Fruit fly (Drosophila melanogaster) whole organism, prepupa: ENCODE results near the gene Grip71.

Source experiments
- Blimp-1 ChIP-seq: fragments of 200-800 bp; sonication (Bioruptor generic); optimal IDR thresholded peaks from 3 replicates; lab custom pipeline; 2017; ENCODE audit warnings: missing biosample characterization, missing genetic modification characterization, mild to moderate bottlenecking, moderate library complexity, missing genetic modification reagents
- CG10631 ChIP-seq: fragments of 200-800 bp; sonication (Bioruptor generic); optimal IDR thresholded peaks from 2 replicates; lab custom pipeline; 2016; ENCODE audit warnings: missing biosample characterization, missing genetic modification characterization
- CG11762 ChIP-seq: fragments of 200-800 bp; sonication (Bioruptor generic); optimal IDR thresholded peaks from 3 replicates; lab custom pipeline; 2016; ENCODE audit warnings: missing biosample characterization, missing genetic modification characterization; ENCODE audit not compliant: insufficient read depth
- CG16779 ChIP-seq: fragments of 200-800 bp; sonication (Bioruptor generic); optimal IDR thresholded peaks from 3 replicates; lab custom pipeline; 2017; ENCODE audit warnings: missing biosample characterization, mild to moderate bottlenecking, missing genetic modification characterization
- CG31627 ChIP-seq: fragments of 200-800 bp; sonication (Bioruptor generic); optimal IDR thresholded peaks from 3 replicates; lab custom pipeline; 2016; ENCODE audit warnings: missing biosample characterization, missing genetic modification characterization
- CG32006 ChIP-seq: fragments of 200-800 bp; sonication (Bioruptor generic); optimal IDR thresholded peaks from 3 replicates; lab custom pipeline; 2017; ENCODE audit warnings: missing biosample characterization, mild to moderate bottlenecking, missing genetic modification characterization
- CG34406 ChIP-seq: fragments of 200-800 bp; sonication (Bioruptor generic); optimal IDR thresholded peaks from 3 replicates; lab custom pipeline; 2016; ENCODE audit warnings: missing biosample characterization, missing genetic modification characterization
- CG3919 ChIP-seq: fragments of 200-800 bp; sonication (Bioruptor generic); optimal IDR thresholded peaks from 3 replicates; lab custom pipeline; 2016; ENCODE audit warnings: missing biosample characterization, missing genetic modification characterization
- CG4318 ChIP-seq: fragments of 200-800 bp; sonication (Bioruptor generic); optimal IDR thresholded peaks from 3 replicates; lab custom pipeline; 2017; ENCODE audit warnings: missing biosample characterization, mild to moderate bottlenecking, missing genetic modification characterization
- CG6163 ChIP-seq: fragments of 200-800 bp; sonication (Bioruptor generic); IDR thresholded peaks from 3 replicates; pipeline ENCODE4 v1.3.6; 2022; ENCODE audit warnings: missing biosample characterization, missing genetic modification characterization
- CG6276 ChIP-seq: fragments of 200-800 bp; sonication (Bioruptor generic); optimal IDR thresholded peaks from 2 replicates; lab custom pipeline; 2017; ENCODE audit warnings: missing biosample characterization, mild to moderate bottlenecking, missing genetic modification characterization
- CG6792 ChIP-seq: fragments of 200-800 bp; sonication (Bioruptor generic); optimal IDR thresholded peaks from 3 replicates; lab custom pipeline; 2016; ENCODE audit warnings: missing biosample characterization, missing genetic modification characterization
- CG6808 ChIP-seq: fragments of 200-800 bp; sonication (Bioruptor generic); optimal IDR thresholded peaks from 3 replicates; lab custom pipeline; 2017; ENCODE audit warnings: missing biosample characterization, missing genetic modification characterization, mild to moderate bottlenecking, moderate library complexity, missing genetic modification reagents
- CG8119 ChIP-seq: fragments of 200-800 bp; sonication (Bioruptor generic); IDR thresholded peaks from 3 replicates; pipeline ENCODE4 v1.3.6; 2022; ENCODE audit warnings: missing biosample characterization, missing genetic modification characterization
- CG8319 ChIP-seq: fragments of 200-800 bp; sonication (Bioruptor generic); optimal IDR thresholded peaks from 3 replicates; lab custom pipeline; 2016; ENCODE audit warnings: missing biosample characterization, missing genetic modification characterization
- CG8632 ChIP-seq: fragments of 200-800 bp; sonication (Bioruptor generic); optimal IDR thresholded peaks from 3 replicates; lab custom pipeline; 2016; ENCODE audit warnings: missing biosample characterization, missing genetic modification characterization
- CG9139 ChIP-seq: fragments of 200-800 bp; sonication (Bioruptor generic); optimal IDR thresholded peaks from 3 replicates; lab custom pipeline; 2017; ENCODE audit warnings: missing biosample characterization, mild to moderate bottlenecking, missing genetic modification characterization
- Eip75B ChIP-seq: fragments of 200-800 bp; sonication (Bioruptor generic); optimal IDR thresholded peaks from 3 replicates; lab custom pipeline; 2016; ENCODE audit warnings: missing biosample characterization, missing genetic modification characterization
- Eip78C ChIP-seq: fragments of 200-800 bp; sonication (Bioruptor generic); peaks from one replicate; lab custom pipeline; 2016; ENCODE audit warnings: missing biosample characterization, missing genetic modification characterization
- Eip93F ChIP-seq: fragments of 200-800 bp; sonication (Bioruptor generic); optimal IDR thresholded peaks from 2 replicates; lab custom pipeline; 2016; ENCODE audit warnings: missing biosample characterization, mild to moderate bottlenecking, missing genetic modification characterization
- Ets21C ChIP-seq: fragments of 200-800 bp; sonication (Bioruptor generic); optimal IDR thresholded peaks from 3 replicates; lab custom pipeline; 2016; ENCODE audit warnings: missing biosample characterization, missing genetic modification characterization
- Ets96B ChIP-seq: fragments of 200-800 bp; optimal IDR thresholded peaks from 2 replicates; lab custom pipeline; 2019; ENCODE audit warnings: missing biosample characterization, mild to moderate bottlenecking, missing genetic modification characterization, moderate library complexity
- Gug ChIP-seq: fragments of 200-800 bp; sonication (Bioruptor generic); IDR thresholded peaks from 2 replicates; pipeline ENCODE4 v1.3.6; 2022; ENCODE audit warnings: missing biosample characterization, missing genetic modification characterization
- Hr38 ChIP-seq: sonication (Bioruptor generic); optimal IDR thresholded peaks from 2 replicates; lab custom pipeline; 2016; ENCODE audit warnings: missing biosample characterization, missing genetic modification characterization
- Hr39 ChIP-seq: fragments of 200-800 bp; sonication (Bioruptor generic); optimal IDR thresholded peaks from 2 replicates; lab custom pipeline; 2016; ENCODE audit warnings: missing biosample characterization, missing genetic modification characterization
- Met ChIP-seq: fragments of 200-800 bp; sonication (Bioruptor generic); optimal IDR thresholded peaks from 3 replicates; lab custom pipeline; 2016; ENCODE audit warnings: missing biosample characterization, missing genetic modification characterization
- Smox ChIP-seq: fragments of 200-800 bp; sonication (Bioruptor generic); optimal IDR thresholded peaks from 3 replicates; lab custom pipeline; 2016; ENCODE audit warnings: missing biosample characterization, missing genetic modification characterization
- Sox14 ChIP-seq: fragments of 200-800 bp; sonication (Bioruptor generic); optimal IDR thresholded peaks from 3 replicates; lab custom pipeline; 2016; ENCODE audit warnings: missing biosample characterization, missing genetic modification characterization
- Sox15 ChIP-seq: fragments of 200-800 bp; sonication (Bioruptor generic); optimal IDR thresholded peaks from 3 replicates; lab custom pipeline; 2016; ENCODE audit warnings: missing biosample characterization, missing genetic modification characterization
- achi ChIP-seq: fragments of 200-800 bp; sonication (Bioruptor generic); optimal IDR thresholded peaks from 3 replicates; lab custom pipeline; 2016; ENCODE audit warnings: missing biosample characterization, missing genetic modification characterization
- acj6 ChIP-seq: fragments of 200-800 bp; sonication (Bioruptor generic); optimal IDR thresholded peaks from 3 replicates; lab custom pipeline; 2016; ENCODE audit warnings: missing biosample characterization, missing genetic modification characterization
- dac ChIP-seq: fragments of 200-800 bp; sonication (Bioruptor generic); optimal IDR thresholded peaks from 2 replicates; lab custom pipeline; 2017; ENCODE audit warnings: missing biosample characterization, mild to moderate bottlenecking, missing genetic modification characterization
- dsx ChIP-seq: fragments of 200-800 bp; optimal IDR thresholded peaks from 3 replicates; lab custom pipeline; 2019; ENCODE audit warnings: missing biosample characterization, mild to moderate bottlenecking, missing genetic modification characterization, moderate library complexity; ENCODE audit not compliant: poor library complexity, severe bottlenecking
- eg ChIP-seq: fragments of 200-800 bp; sonication (Bioruptor generic); IDR thresholded peaks from 3 replicates; pipeline ENCODE4 v1.3.6; 2022; ENCODE audit warnings: missing biosample characterization, missing genetic modification characterization
- esn ChIP-seq: fragments of 200-800 bp; sonication (Bioruptor generic); optimal IDR thresholded peaks from 2 replicates; lab custom pipeline; 2016; ENCODE audit warnings: missing biosample characterization, mild to moderate bottlenecking, missing genetic modification characterization, moderate library complexity
- fd59A ChIP-seq: fragments of 200-800 bp; sonication (Bioruptor generic); optimal IDR thresholded peaks from 2 replicates; lab custom pipeline; 2017; ENCODE audit warnings: missing biosample characterization, mild to moderate bottlenecking, missing genetic modification characterization, missing genetic modification reagents
- fd85E ChIP-seq: fragments of 200-800 bp; sonication (Bioruptor generic); optimal IDR thresholded peaks from 3 replicates; lab custom pipeline; 2016; ENCODE audit warnings: missing biosample characterization, missing genetic modification characterization
- fkh ChIP-seq: fragments of 200-800 bp; sonication (Bioruptor generic); optimal IDR thresholded peaks from 3 replicates; lab custom pipeline; 2017; ENCODE audit warnings: missing biosample characterization, mild to moderate bottlenecking, missing genetic modification characterization, moderate library complexity
- lz ChIP-seq: fragments of 200-800 bp; sonication (Bioruptor generic); optimal IDR thresholded peaks from 3 replicates; lab custom pipeline; 2016; ENCODE audit warnings: missing biosample characterization, missing genetic modification characterization
- net ChIP-seq: fragments of 200-800 bp; sonication (Bioruptor generic); optimal IDR thresholded peaks from 3 replicates; lab custom pipeline; 2016; ENCODE audit warnings: missing biosample characterization, missing genetic modification characterization
- pdm3 ChIP-seq: fragments of 200-800 bp; sonication (Bioruptor generic); optimal IDR thresholded peaks from 3 replicates; lab custom pipeline; 2016; ENCODE audit warnings: missing biosample characterization, missing genetic modification characterization
- salr ChIP-seq, 2 experiments: fragments of 200-800 bp; sonication (Bioruptor generic); optimal IDR thresholded peaks; 3 replicates each; lab custom pipeline; 2016 to 2018; ENCODE audit warnings: missing biosample characterization in 2 of 2, missing genetic modification characterization in 2 of 2, mild to moderate bottlenecking in 1 of 2
- ss ChIP-seq, 2 experiments: fragments of 200-800 bp; sonication (Bioruptor generic); optimal IDR thresholded peaks; 2 replicates in 1 of 2; 3 replicates in 1 of 2; lab custom pipeline; 2017 to 2018; ENCODE audit warnings: mild to moderate bottlenecking in 2 of 2, missing biosample characterization in 2 of 2, missing genetic modification characterization in 2 of 2, moderate library complexity in 1 of 2
- svp ChIP-seq: fragments of 200-800 bp; sonication (Bioruptor generic); peaks from one replicate; lab custom pipeline; 2016; ENCODE audit warnings: missing biosample characterization, missing genetic modification characterization
- topi ChIP-seq: fragments of 200-800 bp; sonication (Bioruptor generic); optimal IDR thresholded peaks from 3 replicates; lab custom pipeline; 2016; ENCODE audit warnings: missing biosample characterization, missing genetic modification characterization

Gene Grip71

dm6 chr2L:18664707-18665550, 43.7 kb upstream of the Grip71 start (continued):
- TF ChIP-seq pdm3 (GFP tag; lab: Kevin White, UChicago), result peak; percentile 76
- TF ChIP-seq CG6163 (GFP tag; lab: Robert Waterston, UW), result peak; percentile 47
- peak; percentile 72 for TF ChIP-seq Ets21C (GFP tag; lab: Kevin White, UChicago)
- TF ChIP-seq Eip75B, result peak; percentile 86
- no peak for TF ChIP-seq fd85E
- peak; percentile 50 for TF ChIP-seq CG16779
- TF ChIP-seq Smox (GFP tag; lab: Kevin White, UChicago), result peak; percentile 85
- peak; percentile 80 for TF ChIP-seq CG31627 (GFP tag; lab: Kevin White, UChicago)
- peak; percentile 35; the same call in 1 of the 2 replicates for TF ChIP-seq Gug (GFP tag; lab: Robert Waterston, UW)
- TF ChIP-seq ss (GFP tag; optimal IDR thresholded peaks at IDR 0.05; lab: Kevin White, UChicago), result peak; percentile 85 to 88
- peak; percentile 81 for TF ChIP-seq dsx
- TF ChIP-seq Ets96B, result peak; percentile 87
- TF ChIP-seq CG9139, result peak; percentile 79
- TF ChIP-seq CG11762 (GFP tag; lab: Kevin White, UChicago), result peak; percentile 63
- TF ChIP-seq CG8319 (GFP tag; lab: Kevin White, UChicago), result peak; percentile 23
- TF ChIP-seq CG10631 (GFP tag; lab: Kevin White, UChicago), result peak; percentile 82
- peak; percentile 70 for TF ChIP-seq CG8119 (GFP tag; lab: Robert Waterston, UW)

- no peak for TF ChIP-seq CG11762 (GFP tag; lab: Kevin White, UChicago)
- TF ChIP-seq topi (GFP tag; lab: Kevin White, UChicago), result no peak
- no peak for TF ChIP-seq CG32006 (GFP tag; lab: Kevin White, UChicago)
- no peak for TF ChIP-seq dsx
- no peak for TF ChIP-seq Eip93F (GFP tag; lab: Kevin White, UChicago)
- TF ChIP-seq acj6 (GFP tag; lab: Kevin White, UChicago), result no peak
- peak; percentile 54 for TF ChIP-seq CG31627 (GFP tag; lab: Kevin White, UChicago)
- TF ChIP-seq CG6808 (GFP tag; lab: Kevin White, UChicago), result no peak
- peak in 1 of 2 experiments; percentile 45 for TF ChIP-seq salr (GFP tag; optimal IDR thresholded peaks at IDR 0.05; lab: Kevin White, UChicago)
- TF ChIP-seq CG34406 (GFP tag; lab: Kevin White, UChicago), result no peak
- no peak for TF ChIP-seq Gug (GFP tag; lab: Robert Waterston, UW)
- TF ChIP-seq CG8319 (GFP tag; lab: Kevin White, UChicago), result no peak
- no peak for TF ChIP-seq fd59A (GFP tag; lab: Kevin White, UChicago)
- no peak for TF ChIP-seq achi (GFP tag; lab: Kevin White, UChicago)
- TF ChIP-seq Ets96B, result no peak
- TF ChIP-seq CG10631 (GFP tag; lab: Kevin White, UChicago), result peak; percentile 28
- TF ChIP-seq Blimp-1 (GFP tag; lab: Kevin White, UChicago), result no peak
- TF ChIP-seq Ets21C (GFP tag; lab: Kevin White, UChicago), result peak; percentile 16
- TF ChIP-seq Hr38 (GFP tag; lab: Kevin White, UChicago), result no peak
- TF ChIP-seq net (GFP tag; lab: Kevin White, UChicago), result no peak
- no peak for TF ChIP-seq eg
- TF ChIP-seq CG8119 (GFP tag; lab: Robert Waterston, UW), result no peak
- no peak for TF ChIP-seq Sox14 (GFP tag; lab: Kevin White, UChicago)
- TF ChIP-seq lz (GFP tag; lab: Kevin White, UChicago), result peak; percentile 44
- TF ChIP-seq CG6276 (GFP tag; lab: Kevin White, UChicago), result no peak
- no peak for TF ChIP-seq Met
- no peak for TF ChIP-seq ss (GFP tag; optimal IDR thresholded peaks at IDR 0.05; lab: Kevin White, UChicago)
- TF ChIP-seq Hr39 (GFP tag; lab: Kevin White, UChicago), result peak; percentile 35
- TF ChIP-seq CG3919 (GFP tag; lab: Kevin White, UChicago), result peak; percentile 67
- peak; percentile 41 for TF ChIP-seq svp (GFP tag; lab: Kevin White, UChicago)
- no peak for TF ChIP-seq CG6163 (GFP tag; lab: Robert Waterston, UW)
- TF ChIP-seq CG6792 (GFP tag; lab: Kevin White, UChicago), result no peak
- no peak for TF ChIP-seq dac (GFP tag; lab: Kevin White, UChicago)
- TF ChIP-seq fd85E, result no peak
- TF ChIP-seq CG4318 (GFP tag; lab: Kevin White, UChicago), result no peak
- TF ChIP-seq Eip75B, result no peak
- no peak for TF ChIP-seq CG8632 (GFP tag; lab: Kevin White, UChicago)
- TF ChIP-seq fkh (GFP tag; lab: Kevin White, UChicago), result peak; percentile 83
- peak; percentile 64 for TF ChIP-seq Eip78C (GFP tag; lab: Kevin White, UChicago)
- no peak for TF ChIP-seq esn (GFP tag; lab: Kevin White, UChicago)
- TF ChIP-seq Sox15 (GFP tag; lab: Kevin White, UChicago), result no peak
These were observed 42.6 kb upstream of the Grip71 start for dm6 chr2L:18665952-18666606.
